Fruit fly (Drosophila melanogaster): ENCODE measurements around the gene Drgx.
A peak's percentile ranks its signal among the peaks of the same experiment; 100 is the strongest.

The Drgx gene

DNA sequence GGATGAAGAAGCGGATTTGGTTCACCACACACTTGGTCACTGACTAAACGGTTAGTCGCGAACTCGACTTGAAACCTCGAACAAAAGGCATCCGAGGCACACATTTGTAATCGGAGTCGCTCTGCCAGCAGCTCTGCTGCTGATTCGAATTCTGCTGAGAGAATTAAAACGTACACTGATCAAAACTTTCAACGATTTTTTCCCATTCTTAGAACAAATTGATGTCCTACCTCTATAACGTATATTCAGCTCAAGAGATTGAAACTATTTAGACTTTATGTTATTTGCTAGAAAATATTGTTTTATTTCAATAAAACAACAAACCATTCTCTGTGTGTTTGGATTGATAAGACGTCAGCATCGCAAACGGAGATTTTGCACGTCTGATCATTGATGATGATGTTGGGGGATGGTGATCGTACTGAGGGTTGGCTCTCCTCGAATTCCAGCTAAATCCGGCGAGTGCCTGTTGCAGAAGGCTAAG, 42.9 kb downstream of the Drgx start, which contains the start of gene CG31778:
Gene CG31778, minus strand, starts transcription at position 51 of the 484 bp plus-strand sequence.
- TF ChIP-seq CG5204 (GFP tag; optimal IDR thresholded peaks at IDR 0.05) (peak; percentile 50), CG7045 (GFP tag; optimal IDR thresholded peaks at IDR 0.05) (peak; percentile 6), Mnt (GFP tag; optimal IDR thresholded peaks at IDR 0.05) (peak; percentile 30), Clk (GFP tag; optimal IDR thresholded peaks at IDR 0.05) (no peak), CG7101 (tag; optimal IDR thresholded peaks at IDR 0.05) (peak; percentile 73), tj (GFP tag; optimal IDR thresholded peaks at IDR 0.05) (peak; percentile 36), CG14711 (tag; optimal IDR thresholded peaks at IDR 0.05) (peak; percentile 69), Crg-1 (GFP tag; optimal IDR thresholded peaks at IDR 0.05) (no peak), CG1620 (GFP tag; optimal IDR thresholded peaks at IDR 0.05) (no peak), pad (GFP tag; optimal IDR thresholded peaks at IDR 0.05) (peak; percentile 13), kay (GFP tag; ENCODE audit: borderline replicate concordance) (no peak), CG11617 (GFP tag; optimal IDR thresholded peaks at IDR 0.05) (peak; percentile 24), CG12768 (GFP tag; optimal IDR thresholded peaks at IDR 0.05) (peak; percentile 42), CG33017 (tag; optimal IDR thresholded peaks at IDR 0.05) (peak; percentile 83), bab1 (GFP tag; optimal IDR thresholded peaks at IDR 0.05) (no peak)

DNA sequence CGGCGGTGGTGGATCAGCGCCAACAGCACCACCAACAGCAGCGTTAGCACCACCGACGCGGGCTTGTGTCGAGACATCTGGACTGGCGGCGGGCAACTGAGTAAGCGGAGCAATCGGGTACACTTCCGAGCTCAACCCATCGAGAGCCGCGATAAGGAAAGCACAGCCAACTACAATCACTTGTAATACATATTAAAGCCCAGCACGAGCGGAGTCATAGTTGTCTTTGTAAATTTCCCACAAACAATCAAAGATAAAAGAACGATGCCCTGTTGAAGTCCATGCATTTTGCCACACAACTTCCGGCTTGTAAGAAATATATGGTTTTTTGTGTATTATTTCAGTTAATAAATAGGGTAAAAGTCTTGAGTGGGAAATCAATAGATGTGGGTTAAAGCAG, 44.4 kb downstream of the Drgx start, which contains the start of gene CG31777:
Gene CG31777, minus strand, starts transcription at position 101 of the 400 bp plus-strand sequence.
- TF ChIP-seq CG1620 (GFP tag; optimal IDR thresholded peaks at IDR 0.05) (no peak), CG14711 (tag; optimal IDR thresholded peaks at IDR 0.05) (no peak), CG11617 (GFP tag; optimal IDR thresholded peaks at IDR 0.05) (no peak), Clk (GFP tag; optimal IDR thresholded peaks at IDR 0.05) (no peak), CG5204 (GFP tag; optimal IDR thresholded peaks at IDR 0.05) (no peak)

DNA sequence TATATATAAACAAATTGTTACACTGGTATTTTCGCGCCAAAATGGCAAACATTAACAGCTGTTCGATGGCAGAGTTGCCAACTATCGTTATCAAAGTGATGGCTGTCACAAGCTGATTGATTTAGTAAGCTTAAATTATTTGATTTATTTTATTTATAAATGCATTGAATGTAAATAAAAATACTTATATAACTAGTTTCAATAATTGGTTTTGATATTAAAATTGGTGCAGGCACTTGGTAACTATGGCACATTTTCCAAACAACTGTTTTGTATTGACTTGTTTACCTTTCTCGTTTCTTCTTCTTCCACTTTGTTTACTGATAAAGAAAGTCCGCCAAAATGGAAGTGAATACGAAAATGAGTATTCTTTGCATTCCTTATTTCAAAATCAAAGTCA, 49.1 kb downstream of the Drgx start, which contains the start of gene cutlet:
Gene cutlet, minus strand, starts transcription at position 84 of the 400 bp plus-strand sequence.
- no peak for TF ChIP-seq Clk (GFP tag; optimal IDR thresholded peaks at IDR 0.05)
- peak; percentile 16 for TF ChIP-seq CG1620 (GFP tag; optimal IDR thresholded peaks at IDR 0.05)
- TF ChIP-seq CG14711 (tag; optimal IDR thresholded peaks at IDR 0.05) = peak; percentile 90
- TF ChIP-seq CG12768 (GFP tag; optimal IDR thresholded peaks at IDR 0.05) = no peak
- no peak for TF ChIP-seq cic (GFP tag; optimal IDR thresholded peaks at IDR 0.05)
- TF ChIP-seq CG7045 (GFP tag; optimal IDR thresholded peaks at IDR 0.05) = no peak
- TF ChIP-seq bab1 (GFP tag; optimal IDR thresholded peaks at IDR 0.05) = peak; percentile 32
- no peak for TF ChIP-seq Crg-1 (GFP tag; optimal IDR thresholded peaks at IDR 0.05)
- TF ChIP-seq toe (GFP tag; optimal IDR thresholded peaks at IDR 0.05) = no peak
- TF ChIP-seq kay (GFP tag; ENCODE audit: borderline replicate concordance) = peak; percentile 87
- TF ChIP-seq pad (GFP tag; optimal IDR thresholded peaks at IDR 0.05) = peak; percentile 1

DNA sequence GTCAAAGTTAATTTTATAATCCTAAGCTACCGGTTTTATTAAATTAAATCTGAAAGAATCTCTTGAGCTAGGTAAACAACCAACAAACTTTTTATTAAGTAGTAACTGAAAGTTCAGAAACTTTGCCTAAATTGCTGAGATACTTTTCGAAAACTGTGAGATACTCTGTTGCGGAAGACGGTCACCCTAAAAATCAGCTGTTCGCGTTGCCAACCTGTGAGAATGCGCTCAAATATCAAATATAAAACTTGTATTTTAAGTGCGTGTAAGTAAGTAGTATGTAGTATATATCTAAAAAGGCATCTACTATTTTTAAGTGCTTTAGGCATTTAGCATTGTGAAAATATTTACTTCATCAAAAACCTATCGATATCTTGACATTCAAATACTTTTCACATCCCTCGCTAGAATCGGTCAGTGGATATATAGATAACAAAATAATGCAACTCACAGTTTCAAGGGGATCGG, 50.4 kb downstream of the Drgx start, which contains the start of the genes CG31955 and CG2818:
Gene CG31955, minus strand, starts transcription at position 157 of the 468 bp plus-strand sequence.
Gene CG2818, plus strand, starts transcription at position 412 of the 468 bp plus-strand sequence.
- TF ChIP-seq kay (GFP tag; ENCODE audit: borderline replicate concordance) (peak; percentile 96), ovo (GFP tag; optimal IDR thresholded peaks at IDR 0.05) (peak; percentile 31), pad (GFP tag; optimal IDR thresholded peaks at IDR 0.05) (peak; percentile 95), toe (GFP tag; optimal IDR thresholded peaks at IDR 0.05) (peak; percentile 36), Hr96 (GFP tag; optimal IDR thresholded peaks at IDR 0.05) (peak; percentile 52), cnc (optimal IDR thresholded peaks at IDR 0.05) (no peak), CG1620 (GFP tag; optimal IDR thresholded peaks at IDR 0.05) (peak; percentile 6), CG7045 (GFP tag; optimal IDR thresholded peaks at IDR 0.05) (no peak), CG7101 (tag; optimal IDR thresholded peaks at IDR 0.05) (no peak), CG11617 (GFP tag; optimal IDR thresholded peaks at IDR 0.05) (peak; percentile 15), CG14711 (tag; optimal IDR thresholded peaks at IDR 0.05) (peak; percentile 29), CG5204 (GFP tag; optimal IDR thresholded peaks at IDR 0.05) (peak; percentile 55), tj (GFP tag; optimal IDR thresholded peaks at IDR 0.05) (peak; percentile 35)

DNA sequence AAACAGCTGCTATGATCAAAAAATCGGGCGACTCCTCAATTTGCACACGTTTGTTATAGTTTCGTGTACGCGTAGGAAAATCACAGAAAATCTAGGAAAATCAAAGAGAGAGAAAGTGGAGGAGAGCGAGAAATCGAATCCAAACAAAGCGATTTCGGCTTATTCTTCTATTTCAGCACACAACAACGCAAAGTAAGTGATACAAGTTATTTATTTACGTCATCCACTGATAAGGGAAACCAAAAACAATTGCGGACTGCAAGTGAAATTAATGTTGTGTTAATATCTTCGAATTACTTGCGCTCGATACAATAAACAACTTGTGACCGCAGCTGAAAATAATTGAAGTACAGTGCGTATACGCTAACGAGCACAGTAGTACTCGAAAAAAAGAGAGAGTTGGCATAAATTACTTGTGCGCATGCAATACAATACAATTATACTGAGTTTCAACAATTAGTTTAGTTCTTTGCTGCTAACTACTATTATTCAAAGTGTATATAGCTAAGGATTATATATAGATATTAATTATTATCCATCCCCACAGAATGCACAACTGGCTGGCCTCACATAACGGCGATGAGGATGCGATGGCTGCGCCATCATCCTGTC, 51.1 kb downstream of the Drgx start:
- TF ChIP-seq ovo (GFP tag; optimal IDR thresholded peaks at IDR 0.05) (no peak), CG5204 (GFP tag; optimal IDR thresholded peaks at IDR 0.05) (no peak), Clk (GFP tag; optimal IDR thresholded peaks at IDR 0.05) (no peak), Mnt (GFP tag; optimal IDR thresholded peaks at IDR 0.05) (no peak), cic (GFP tag; optimal IDR thresholded peaks at IDR 0.05) (no peak), Crg-1 (GFP tag; optimal IDR thresholded peaks at IDR 0.05) (no peak), tj (GFP tag; optimal IDR thresholded peaks at IDR 0.05) (no peak), CG1620 (GFP tag; optimal IDR thresholded peaks at IDR 0.05) (no peak), cnc (optimal IDR thresholded peaks at IDR 0.05) (no peak), pad (GFP tag; optimal IDR thresholded peaks at IDR 0.05) (no peak), bab1 (GFP tag; optimal IDR thresholded peaks at IDR 0.05) (no peak), CG14711 (tag; optimal IDR thresholded peaks at IDR 0.05) (no peak)

DNA sequence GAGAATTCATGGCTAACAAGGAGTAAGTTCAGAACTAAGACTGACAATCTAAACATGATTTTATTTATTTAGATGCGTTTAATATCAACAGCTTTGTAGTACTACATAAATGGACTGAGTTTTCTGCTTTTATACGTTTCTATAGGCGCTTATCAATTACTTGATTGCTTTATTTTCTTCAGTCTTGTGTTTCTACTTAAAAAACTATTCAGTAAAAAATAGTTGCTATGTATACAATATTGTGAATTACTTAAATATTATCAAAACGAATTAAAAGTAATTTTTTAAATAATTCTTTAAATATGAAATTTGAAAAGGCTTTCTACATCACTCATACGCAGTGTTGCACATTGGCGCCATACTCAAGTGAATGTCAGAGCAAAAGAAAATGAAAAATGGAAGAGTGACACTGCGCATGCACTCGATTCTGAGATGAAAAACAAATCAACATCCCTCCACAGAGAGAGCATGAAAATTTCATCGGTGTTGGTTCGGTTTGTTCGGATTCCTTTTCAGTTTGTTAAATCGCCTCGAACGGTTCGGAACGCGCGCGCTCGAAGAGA, 55.2 kb downstream of the Drgx start, which contains the start of the genes lectin-24A and Shaw:
Gene lectin-24A, minus strand, starts transcription at position 101 of the 563 bp plus-strand sequence.
Gene Shaw, plus strand, starts transcription at position 513 of the 563 bp plus-strand sequence.
- no peak for TF ChIP-seq tj (GFP tag; optimal IDR thresholded peaks at IDR 0.05)
- no peak for TF ChIP-seq kay (GFP tag; ENCODE audit: borderline replicate concordance)
- no peak for TF ChIP-seq CG33017 (tag; optimal IDR thresholded peaks at IDR 0.05)
- no peak for TF ChIP-seq CG7101 (tag; optimal IDR thresholded peaks at IDR 0.05)
- no peak for TF ChIP-seq pad (GFP tag; optimal IDR thresholded peaks at IDR 0.05)
- TF ChIP-seq CG7045 (GFP tag; optimal IDR thresholded peaks at IDR 0.05) = no peak
- TF ChIP-seq cic (GFP tag; optimal IDR thresholded peaks at IDR 0.05) = no peak
- TF ChIP-seq Mnt (GFP tag; optimal IDR thresholded peaks at IDR 0.05) = no peak
- no peak for TF ChIP-seq CG11617 (GFP tag; optimal IDR thresholded peaks at IDR 0.05)
- TF ChIP-seq CG12768 (GFP tag; optimal IDR thresholded peaks at IDR 0.05) = no peak
- no peak for TF ChIP-seq Hr96 (GFP tag; optimal IDR thresholded peaks at IDR 0.05)
